Worm (Caenorhabditis elegans): ENCODE results near the gene sli-1.

Gene sli-1

DNA sequence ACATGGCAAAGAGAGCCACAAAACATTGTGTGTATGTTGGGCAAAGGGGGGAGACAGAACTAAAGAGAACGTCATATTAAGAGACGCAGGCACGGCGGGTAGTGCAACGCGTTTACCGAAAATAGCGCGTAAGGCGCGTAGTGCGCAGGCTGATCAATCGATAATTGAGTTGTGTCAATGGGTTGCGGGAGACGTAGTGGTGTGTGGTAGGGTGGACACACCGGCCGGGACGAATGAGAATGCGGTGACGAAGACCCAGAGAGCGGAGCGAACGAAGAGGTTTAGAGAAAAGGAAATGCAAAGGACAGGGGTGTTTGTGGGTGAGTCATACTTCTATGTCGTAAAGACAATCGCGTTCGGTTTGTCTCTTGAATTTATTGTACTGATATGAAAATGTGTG is 2.0 kb upstream of the sli-1 start (continued):
- peak; percentile 85 for TF ChIP-seq ceh-34 (tag; optimal IDR thresholded peaks at IDR 0.05)
- no peak for TF ChIP-seq fkh-6 (tag; optimal IDR thresholded peaks at IDR 0.05)
- TF ChIP-seq madf-2 (tag; optimal IDR thresholded peaks at IDR 0.05), result no peak
- TF ChIP-seq pqm-1 (tag; optimal IDR thresholded peaks at IDR 0.05), result no peak
- no peak for TF ChIP-seq gmeb-2 (tag; optimal IDR thresholded peaks at IDR 0.05)
- no peak for TF ChIP-seq ama-1 (optimal IDR thresholded peaks at IDR 0.05)
- peak; percentile 69 for TF ChIP-seq hlh-8 (tag; optimal IDR thresholded peaks at IDR 0.05)
- no peak for TF ChIP-seq ceh-30 (tag; optimal IDR thresholded peaks at IDR 0.05)
- no peak for TF ChIP-seq zip-5 (tag; optimal IDR thresholded peaks at IDR 0.05)
- peak; percentile 56 for TF ChIP-seq F13H6.1 (tag; optimal IDR thresholded peaks at IDR 0.05)
- TF ChIP-seq hlh-30 (tag; optimal IDR thresholded peaks at IDR 0.05; ENCODE audit: insufficient read depth), result peak; percentile 60
- no peak for TF ChIP-seq tbx-7 (tag; optimal IDR thresholded peaks at IDR 0.05)
- no peak for TF ChIP-seq ttx-3 (tag; optimal IDR thresholded peaks at IDR 0.05)
- TF ChIP-seq tbx-2 (tag; optimal IDR thresholded peaks at IDR 0.05), result peak; percentile 79
- TF ChIP-seq pax-1 (tag; optimal IDR thresholded peaks at IDR 0.05), result peak; percentile 49
- TF ChIP-seq hlh-15 (tag; optimal IDR thresholded peaks at IDR 0.05), result no peak
- TF ChIP-seq pha-4 (tag; optimal IDR thresholded peaks at IDR 0.05), result no peak
- no peak for TF ChIP-seq ahr-1 (tag; optimal IDR thresholded peaks at IDR 0.05)
- no peak for TF ChIP-seq C38D4.7 (GFP tag; optimal IDR thresholded peaks at IDR 0.05)
- no peak for TF ChIP-seq ztf-16 (tag; optimal IDR thresholded peaks at IDR 0.05)
- TF ChIP-seq sdc-2 (tag; optimal IDR thresholded peaks at IDR 0.05), result peak; percentile 90
- no peak for TF ChIP-seq ceh-24 (tag; optimal IDR thresholded peaks at IDR 0.05)
- peak; percentile 20 for TF ChIP-seq C08G9.2 (tag; optimal IDR thresholded peaks at IDR 0.05)
- TF ChIP-seq T23F11.4 (GFP tag; optimal IDR thresholded peaks at IDR 0.05), result no peak
- no peak for TF ChIP-seq nhr-11 (tag; optimal IDR thresholded peaks at IDR 0.05)

DNA sequence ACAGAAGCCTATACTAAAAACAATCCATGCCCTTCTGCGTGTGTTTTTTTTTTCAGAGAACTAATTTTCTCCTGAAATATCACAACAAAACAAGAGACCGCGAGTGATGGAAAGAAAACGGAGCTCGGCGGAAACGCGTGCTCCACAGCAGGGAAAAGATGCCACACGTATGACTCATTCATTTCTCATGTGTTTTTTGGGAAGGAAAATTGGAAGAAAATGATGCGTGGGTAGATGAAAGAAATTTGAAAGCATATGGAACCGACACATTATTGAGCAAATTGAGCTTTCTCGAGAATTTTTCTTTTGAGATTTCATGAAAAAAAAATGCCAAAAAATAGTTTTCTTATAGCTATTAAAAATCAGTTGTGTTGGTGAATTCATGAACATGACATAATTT is 527 bp upstream of the sli-1 start:
- no peak for TF ChIP-seq ceh-22 (tag; optimal IDR thresholded peaks at IDR 0.05)

DNA sequence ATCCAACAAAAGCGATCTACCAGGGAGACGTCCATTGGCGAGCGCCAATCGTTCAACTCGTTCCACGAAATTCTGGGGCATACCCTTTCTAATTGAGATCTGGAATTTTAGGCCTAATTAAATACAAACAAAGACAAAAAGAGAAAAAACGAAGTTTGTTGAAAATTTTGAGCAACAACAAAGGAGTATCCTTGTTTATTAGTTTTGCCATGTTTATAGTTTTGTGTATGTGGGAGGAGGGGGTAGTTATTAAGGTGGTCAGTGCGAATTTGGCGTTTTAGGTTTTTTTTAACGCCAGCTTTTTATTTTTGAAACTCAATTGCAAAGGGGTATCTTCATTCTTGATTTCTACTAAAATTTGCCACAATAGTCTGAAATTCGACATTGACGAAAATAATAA is 11.4 kb downstream of the sli-1 start, which contains the start of gene irk-2:
Gene irk-2 (minus strand): TSS at position 101 of the 400 bp plus-strand sequence.
- TF ChIP-seq ceh-9 (tag; optimal IDR thresholded peaks at IDR 0.05) (no peak), ceh-2 (tag; optimal IDR thresholded peaks at IDR 0.05) (no peak), eyg-1 (tag; optimal IDR thresholded peaks at IDR 0.05) (no peak), lin-11 (tag; optimal IDR thresholded peaks at IDR 0.05) (no peak), C08G9.2 (tag; optimal IDR thresholded peaks at IDR 0.05) (no peak), ceh-22 (tag; optimal IDR thresholded peaks at IDR 0.05) (no peak), pax-1 (tag; optimal IDR thresholded peaks at IDR 0.05) (no peak), K09A11.1 (tag; optimal IDR thresholded peaks at IDR 0.05; ENCODE audit: insufficient read depth) (no peak), madf-2 (tag; optimal IDR thresholded peaks at IDR 0.05) (no peak)

DNA sequence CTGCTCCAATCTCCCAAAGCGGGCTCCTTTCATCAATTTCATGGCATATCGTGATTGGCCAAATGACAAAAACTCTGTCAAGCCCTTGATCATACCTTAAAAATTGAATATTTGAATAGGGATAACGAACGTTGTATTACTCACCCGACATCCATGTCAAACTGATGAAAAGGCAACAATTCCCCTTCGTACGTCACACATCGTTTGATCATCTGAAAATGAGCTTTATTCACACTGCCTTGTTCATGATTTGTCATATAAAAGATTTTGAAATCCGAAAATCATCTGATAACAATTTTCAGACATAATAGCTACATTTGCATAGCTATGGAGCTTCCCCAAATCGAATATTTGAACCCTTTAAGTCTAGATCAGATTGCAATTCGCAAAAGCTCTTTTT is 19.3 kb downstream of the sli-1 start, which contains the start of gene M02A10.1:
Gene M02A10.1 (plus strand): TSS at position 301 of the 400 bp plus-strand sequence.
- no peak for TF ChIP-seq F13H6.1 (tag; optimal IDR thresholded peaks at IDR 0.05)
- TF ChIP-seq ceh-48 (tag; optimal IDR thresholded peaks at IDR 0.05), result no peak
- no peak for TF ChIP-seq sdc-2 (tag; optimal IDR thresholded peaks at IDR 0.05)
- TF ChIP-seq gmeb-2 (tag; optimal IDR thresholded peaks at IDR 0.05), result no peak
- no peak for TF ChIP-seq hlh-15 (tag; optimal IDR thresholded peaks at IDR 0.05)
- TF ChIP-seq pha-2 (tag; optimal IDR thresholded peaks at IDR 0.05), result no peak
- no peak for TF ChIP-seq elt-4 (tag; optimal IDR thresholded peaks at IDR 0.05)
- TF ChIP-seq ceh-24 (tag; optimal IDR thresholded peaks at IDR 0.05), result no peak
- no peak for TF ChIP-seq ttx-3 (tag; optimal IDR thresholded peaks at IDR 0.05)
- TF ChIP-seq ceh-45 (GFP tag; IDR thresholded peaks at IDR 0.05), result no peak
- TF ChIP-seq pros-1 (tag; optimal IDR thresholded peaks at IDR 0.05), result no peak
- TF ChIP-seq K09A11.1 (tag; optimal IDR thresholded peaks at IDR 0.05; ENCODE audit: insufficient read depth), result no peak
- no peak for TF ChIP-seq K02D7.2 (tag; optimal IDR thresholded peaks at IDR 0.05)
- TF ChIP-seq fax-1 (tag; optimal IDR thresholded peaks at IDR 0.05), result no peak
- TF ChIP-seq ceh-34 (tag; optimal IDR thresholded peaks at IDR 0.05), result no peak
- no peak for TF ChIP-seq unc-55 (GFP tag; optimal IDR thresholded peaks at IDR 0.05)
- TF ChIP-seq ref-2 (tag; optimal IDR thresholded peaks at IDR 0.05), result no peak
- TF ChIP-seq hlh-30 (tag; optimal IDR thresholded peaks at IDR 0.05; ENCODE audit: insufficient read depth), result no peak
- TF ChIP-seq ahr-1 (tag; optimal IDR thresholded peaks at IDR 0.05), result no peak
- TF ChIP-seq dmd-4 (tag; optimal IDR thresholded peaks at IDR 0.05; ENCODE audit: borderline replicate concordance), result no peak

Data from whole organism, late embryonic.